Worm (Caenorhabditis elegans): ENCODE measurements around the gene Y67D8C.9.

Gene Y67D8C.9

ce11 chrIV:3121060-3121459, 34.3 kb upstream of the Y67D8C.9 start:
- TF ChIP-seq irx-1 (tag; optimal IDR thresholded peaks at IDR 0.05) (no peak), hlh-4 (tag; optimal IDR thresholded peaks at IDR 0.05) (no peak), lin-35 (GFP tag; optimal IDR thresholded peaks at IDR 0.05) (no peak), ama-1 (optimal IDR thresholded peaks at IDR 0.05) (no peak), sptf-1 (tag; optimal IDR thresholded peaks at IDR 0.05) (no peak), efl-1 (optimal IDR thresholded peaks at IDR 0.05) (no peak), efl-1 (GFP tag; optimal IDR thresholded peaks at IDR 0.05 in 1 of 2) (no peak), grh-1 (GFP tag; IDR thresholded peaks at IDR 0.05) (no peak), ztf-4 (tag; optimal IDR thresholded peaks at IDR 0.05) (no peak), fkh-8 (tag; optimal IDR thresholded peaks at IDR 0.05) (no peak), nhr-77 (tag; optimal IDR thresholded peaks at IDR 0.05) (no peak), nhr-11 (tag; optimal IDR thresholded peaks at IDR 0.05) (no peak)

DNA sequence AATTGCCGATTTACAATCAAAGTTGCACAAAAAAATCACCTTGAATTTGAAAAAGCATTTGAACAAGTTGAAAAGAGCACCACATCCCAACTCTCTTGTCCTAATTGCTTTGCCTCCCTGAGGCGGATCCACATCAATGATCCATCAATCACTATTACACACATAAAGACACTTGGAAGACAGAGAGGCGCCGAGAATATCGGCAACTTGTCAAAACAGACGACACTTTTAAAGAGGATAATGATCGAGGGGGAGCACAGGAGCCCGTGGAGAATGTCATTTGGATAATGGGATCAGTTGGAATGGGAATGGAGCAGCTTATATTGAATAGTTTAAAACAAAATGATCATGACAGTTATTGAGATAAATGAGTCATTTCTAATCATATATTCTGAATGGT, 14.5 kb upstream of the Y67D8C.9 start:
- TF ChIP-seq nhr-71 (tag; optimal IDR thresholded peaks at IDR 0.05) (no peak), rnt-1 (tag; optimal IDR thresholded peaks at IDR 0.05) (peak; percentile 39)

DNA sequence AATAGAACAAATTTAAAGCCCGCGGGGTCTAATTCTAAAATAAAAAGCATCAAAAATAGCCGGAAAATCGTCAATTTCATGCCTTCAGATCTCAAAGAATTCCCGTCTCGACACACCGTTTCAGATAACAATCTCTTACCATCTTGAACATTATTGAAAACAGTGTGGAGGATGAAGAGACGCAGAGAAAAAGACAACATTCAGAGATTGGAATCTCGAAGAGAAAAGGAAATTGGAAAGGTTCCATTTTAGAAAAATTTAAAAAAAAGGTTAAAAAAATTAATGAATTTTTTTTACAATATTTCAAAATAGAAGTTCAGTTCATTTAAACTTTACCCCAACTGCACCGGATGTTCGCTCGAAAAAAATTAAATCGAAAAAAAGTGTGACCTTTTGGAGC, 10.3 kb upstream of the Y67D8C.9 start:
- TF ChIP-seq lin-14 (GFP tag; optimal IDR thresholded peaks at IDR 0.05) (peak; percentile 69), nhr-85 (tag) (peak; percentile 53), rnt-1 (tag; optimal IDR thresholded peaks at IDR 0.05) (peak; percentile 3), sptf-1 (tag; optimal IDR thresholded peaks at IDR 0.05) (no peak)

DNA sequence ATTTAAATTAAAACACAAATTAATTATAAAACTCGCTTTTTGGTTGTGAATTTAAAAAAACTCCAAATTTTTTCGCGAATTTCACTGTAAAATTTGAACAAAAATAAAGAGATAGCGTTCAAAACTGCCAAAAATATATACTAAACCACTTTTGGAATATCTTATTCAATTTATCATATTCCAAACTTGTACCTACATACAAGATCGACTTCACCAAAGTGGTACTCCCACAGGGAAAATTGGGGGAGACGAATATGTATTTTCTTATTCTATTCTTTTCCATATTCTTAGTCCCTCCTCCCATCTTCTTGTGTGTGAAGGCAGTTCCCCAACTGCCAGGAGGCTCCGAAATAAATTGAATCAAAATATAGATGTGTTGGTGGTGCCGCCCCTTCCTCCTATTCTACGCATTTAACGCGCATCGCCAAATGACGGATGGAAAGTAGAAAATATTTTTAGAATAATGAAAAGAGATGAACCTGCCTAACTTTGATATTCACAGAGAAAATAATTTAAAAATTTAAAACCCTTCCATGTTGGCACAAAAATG, 9.3 kb upstream of the Y67D8C.9 start:
- peak; percentile 53 for TF ChIP-seq ces-1 (GFP tag; optimal IDR thresholded peaks at IDR 0.05)
- no peak for TF ChIP-seq ztf-11 (tag; optimal IDR thresholded peaks at IDR 0.05)
- no peak for TF ChIP-seq efl-1 (optimal IDR thresholded peaks at IDR 0.05)
- TF ChIP-seq efl-1 (GFP tag; optimal IDR thresholded peaks at IDR 0.05 in 1 of 2), result peak in 1 of 2 experiments; percentile 92

DNA sequence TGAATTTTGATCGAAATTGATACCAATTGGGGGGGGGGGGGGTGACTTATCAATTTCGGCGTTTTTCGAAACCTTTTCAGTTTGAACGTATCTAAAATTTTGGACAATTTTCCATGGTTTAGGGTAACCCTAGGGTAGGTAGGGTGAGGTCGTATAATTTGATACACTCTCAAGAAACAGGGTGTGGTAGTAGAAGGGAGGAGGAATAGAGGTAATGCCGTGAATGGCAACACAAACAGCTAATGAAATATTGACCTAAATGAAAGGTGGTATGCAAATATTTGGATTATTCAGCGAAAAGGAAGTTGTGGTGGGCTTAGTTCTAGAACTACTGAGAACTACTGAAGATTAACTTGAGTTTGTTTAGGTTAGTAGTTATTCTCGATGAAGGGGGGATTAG, 6.3 kb upstream of the Y67D8C.9 start:
- no peak for TF ChIP-seq nhr-47 (tag; optimal IDR thresholded peaks at IDR 0.05)
- no peak for TF ChIP-seq ama-1 (optimal IDR thresholded peaks at IDR 0.05)
- TF ChIP-seq fkh-10 (GFP tag; optimal IDR thresholded peaks at IDR 0.05), result no peak
- TF ChIP-seq hlh-17 (GFP tag; optimal IDR thresholded peaks at IDR 0.05; ENCODE audit: borderline replicate concordance), result no peak
- TF ChIP-seq zip-4 (GFP tag; optimal IDR thresholded peaks at IDR 0.05), result no peak
- no peak for TF ChIP-seq efl-1 (optimal IDR thresholded peaks at IDR 0.05)
- TF ChIP-seq efl-1 (GFP tag; optimal IDR thresholded peaks at IDR 0.05 in 1 of 2), result no peak
- TF ChIP-seq swsn-7 (tag; optimal IDR thresholded peaks at IDR 0.05), result no peak

ce11 chrIV:3091112-3091511, 4.4 kb upstream of the Y67D8C.9 start:
- TF ChIP-seq sox-4 (tag; optimal IDR thresholded peaks at IDR 0.05) (no peak), lsy-2 (tag; optimal IDR thresholded peaks at IDR 0.05) (no peak), alr-1 (tag; optimal IDR thresholded peaks at IDR 0.05; ENCODE audit: borderline replicate concordance) (no peak), ceh-63 (GFP tag; optimal IDR thresholded peaks at IDR 0.05) (no peak), vab-15 (tag; optimal IDR thresholded peaks at IDR 0.05) (no peak), fkh-8 (tag; optimal IDR thresholded peaks at IDR 0.05) (no peak), egl-27 (tag; optimal IDR thresholded peaks at IDR 0.05) (no peak), efl-3 (GFP tag; optimal IDR thresholded peaks at IDR 0.05) (no peak), snpc-4 (tag; optimal IDR thresholded peaks at IDR 0.05) (no peak), ces-1 (GFP tag; optimal IDR thresholded peaks at IDR 0.05) (no peak), rnt-1 (tag; optimal IDR thresholded peaks at IDR 0.05) (no peak), pag-3 (tag; optimal IDR thresholded peaks at IDR 0.05; ENCODE audit: borderline replicate concordance, insufficient read depth) (no peak), nhr-76 (tag; optimal IDR thresholded peaks at IDR 0.05) (no peak)
